Worm (Caenorhabditis elegans) whole organism, late embryonic: ENCODE results near the gene F54F2.6.

ENCODE experiments used
- K02D7.2 ChIP-seq: sonication (generic microtip); optimal IDR thresholded peaks from 2 replicates; lab custom pipeline; 2017; ENCODE audit warnings: mild to moderate bottlenecking, missing genetic modification characterization, missing compliant biosample characterization
- ama-1 ChIP-seq: fragments of 150-350 bp; optimal IDR thresholded peaks from 2 replicates; lab custom pipeline; 2014
- ceh-34 ChIP-seq: sonication (generic microtip); optimal IDR thresholded peaks from 2 replicates; lab custom pipeline; 2016; ENCODE audit warnings: mild to moderate bottlenecking, missing genetic modification characterization, missing compliant biosample characterization
- ets-4 ChIP-seq: sonication (generic microtip); optimal IDR thresholded peaks from 2 replicates; lab custom pipeline; 2016; ENCODE audit warnings: missing genetic modification characterization, missing compliant biosample characterization
- fkh-6 ChIP-seq: sonication (generic microtip); optimal IDR thresholded peaks from 2 replicates; lab custom pipeline; 2016; ENCODE audit warnings: missing genetic modification characterization, missing compliant biosample characterization
- hlh-13 ChIP-seq: fragments of 200-800 bp; sonication (Bioruptor generic); optimal IDR thresholded peaks from 2 replicates; lab custom pipeline; 2018; ENCODE audit warnings: mild to moderate bottlenecking, missing genetic modification characterization, missing compliant biosample characterization
- hlh-6 ChIP-seq: sonication (generic microtip); optimal IDR thresholded peaks from 2 replicates; lab custom pipeline; 2016; ENCODE audit warnings: missing genotype, missing genetic modification characterization, missing compliant biosample characterization
- sox-4 ChIP-seq: sonication (generic microtip); optimal IDR thresholded peaks from 2 replicates; lab custom pipeline; 2017; ENCODE audit warnings: mild to moderate bottlenecking, missing genetic modification characterization, inconsistent platforms, missing compliant biosample characterization
- unc-86 ChIP-seq: sonication (generic microtip); optimal IDR thresholded peaks from 2 replicates; lab custom pipeline; 2016; ENCODE audit warnings: missing genetic modification characterization, missing compliant biosample characterization

- TF ChIP-seq hlh-13 (GFP tag; lab: Kevin White, UChicago) (no peak), ceh-34 (tag; lab: Kevin White, UChicago) (no peak), unc-86 (tag; lab: Kevin White, UChicago) (no peak), fkh-6 (no peak), sox-4 (tag; lab: Kevin White, UChicago) (no peak), ama-1 (no peak), ets-4 (tag; lab: Kevin White, UChicago) (no peak), K02D7.2 (tag; lab: Kevin White, UChicago) (no peak), hlh-6 (tag; lab: Kevin White, UChicago) (no peak)
Observed at ce11 chrIII:8779912-8780311, 20.6 kb downstream of the F54F2.6 start, which contains the start of gene K02D10.4.
